Worm (Caenorhabditis elegans) whole organism, L3 larva: ENCODE results near the gene her-1.
A peak's percentile ranks its signal among the peaks of the same experiment; 100 is the strongest.

Experiments used
- ZK546.5 ChIP-seq: sonication (generic microtip); optimal IDR thresholded peaks from 2 replicates; lab custom pipeline; 2017; ENCODE audit warnings: missing biosample characterization, missing genetic modification characterization
- aly-2 ChIP-seq: fragments of 150-350 bp; optimal IDR thresholded peaks from 2 replicates; lab custom pipeline; 2014; ENCODE audit warnings: missing biosample characterization, missing genetic modification characterization
- ceh-16 ChIP-seq: sonication (generic microtip); optimal IDR thresholded peaks from 2 replicates; lab custom pipeline; 2017; ENCODE audit warnings: missing biosample characterization, missing genetic modification characterization
- ceh-28 ChIP-seq: fragments of 150-350 bp; optimal IDR thresholded peaks from 2 replicates; lab custom pipeline; 2014; ENCODE audit warnings: missing biosample characterization, missing genetic modification reagents, missing genetic modification characterization
- ceh-82 ChIP-seq: fragments of 150-350 bp; optimal IDR thresholded peaks from 2 replicates; lab custom pipeline; 2014; ENCODE audit warnings: missing biosample characterization, missing genetic modification characterization
- ceh-9 ChIP-seq: sonication (generic microtip); optimal IDR thresholded peaks from 2 replicates; lab custom pipeline; 2018; ENCODE audit warnings: missing biosample characterization, missing genetic modification characterization
- daf-12 ChIP-seq: fragments of 150-350 bp; optimal IDR thresholded peaks from 2 replicates; lab custom pipeline; 2014; ENCODE audit warnings: missing biosample characterization, missing genetic modification reagents, missing genetic modification characterization
- egl-27 ChIP-seq: sonication (generic microtip); optimal IDR thresholded peaks from 4 replicates; lab custom pipeline; 2017; ENCODE audit warnings: missing biosample characterization, missing genetic modification reagents, missing genetic modification characterization
- elt-1 ChIP-seq: fragments of 150-350 bp; optimal IDR thresholded peaks from 2 replicates; lab custom pipeline; 2014; ENCODE audit warnings: missing biosample characterization, missing genetic modification characterization
- elt-2 ChIP-seq: sonication (generic microtip); optimal IDR thresholded peaks from 2 replicates; lab custom pipeline; 2016; ENCODE audit warnings: missing genetic modification reagents, mild to moderate bottlenecking, missing genetic modification characterization, missing compliant biosample characterization
- elt-3 ChIP-seq, 3 experiments: fragments of 150-350 bp in 1 of 3; sonication (generic microtip) in 2 of 3; optimal IDR thresholded peaks; 2 replicates in 2 of 3; 4 replicates in 1 of 3; lab custom pipeline; 2014 to 2017; ENCODE audit warnings: missing biosample characterization in 3 of 3, missing genetic modification characterization in 3 of 3
- eor-1 ChIP-seq, 2 experiments: fragments of 150-350 bp; optimal IDR thresholded peaks; 2 replicates each; lab custom pipeline; 2014 to 2018; ENCODE audit warnings: missing biosample characterization in 2 of 2, missing genetic modification characterization in 2 of 2
- fkh-10 ChIP-seq: sonication (generic microtip); optimal IDR thresholded peaks from 2 replicates; lab custom pipeline; 2017; ENCODE audit warnings: missing biosample characterization, missing genetic modification reagents, missing genetic modification characterization
- fkh-2 ChIP-seq: fragments of 150-350 bp; optimal IDR thresholded peaks from 2 replicates; lab custom pipeline; 2014; ENCODE audit warnings: missing biosample characterization, missing genetic modification reagents, missing genetic modification characterization
- hmg-11 ChIP-seq: sonication (generic microtip); optimal IDR thresholded peaks from 2 replicates; lab custom pipeline; 2016; ENCODE audit warnings: missing genetic modification characterization, missing compliant biosample characterization
- jun-1 ChIP-seq: fragments of 150-350 bp; optimal IDR thresholded peaks from 2 replicates; lab custom pipeline; 2014; ENCODE audit warnings: missing biosample characterization, missing genetic modification reagents, missing genetic modification characterization
- lin-15B ChIP-seq: fragments of 150-350 bp; optimal IDR thresholded peaks from 2 replicates; lab custom pipeline; 2014; ENCODE audit warnings: missing biosample characterization, missing genetic modification characterization
- lin-39 ChIP-seq: fragments of 150-350 bp; optimal IDR thresholded peaks from 2 replicates; lab custom pipeline; 2018; ENCODE audit warnings: missing biosample characterization, missing genetic modification reagents, missing genetic modification characterization
- lsy-12 ChIP-seq: sonication (generic microtip); optimal IDR thresholded peaks from 2 replicates; lab custom pipeline; 2016; ENCODE audit warnings: mild to moderate bottlenecking, missing genetic modification characterization, missing compliant biosample characterization
- mdl-1 ChIP-seq: fragments of 150-350 bp; optimal IDR thresholded peaks from 2 replicates; lab custom pipeline; 2014; ENCODE audit warnings: missing biosample characterization, missing genetic modification characterization
- nfya-1 ChIP-seq: sonication (generic microtip); optimal IDR thresholded peaks from 2 replicates; lab custom pipeline; 2017; ENCODE audit warnings: missing genetic modification characterization, mild to moderate bottlenecking, missing compliant biosample characterization, antibody characterized with exemption, moderate library complexity; ENCODE audit not compliant: insufficient read depth
- nhr-23 ChIP-seq: fragments of 150-350 bp; optimal IDR thresholded peaks from 2 replicates; lab custom pipeline; 2014; ENCODE audit warnings: missing biosample characterization, missing genetic modification reagents, missing genetic modification characterization
- nhr-237 ChIP-seq: fragments of 150-350 bp; optimal IDR thresholded peaks from 2 replicates; lab custom pipeline; 2014; ENCODE audit warnings: missing biosample characterization, missing genetic modification characterization
- nhr-25 ChIP-seq: sonication (generic microtip); optimal IDR thresholded peaks from 2 replicates; lab custom pipeline; 2017; ENCODE audit warnings: missing biosample characterization, missing genetic modification characterization
- nhr-28 ChIP-seq: fragments of 150-350 bp; optimal IDR thresholded peaks from 2 replicates; lab custom pipeline; 2014; ENCODE audit warnings: missing biosample characterization, missing genetic modification characterization
- nhr-43 ChIP-seq: sonication (generic microtip); optimal IDR thresholded peaks from 2 replicates; lab custom pipeline; 2016; ENCODE audit warnings: mild to moderate bottlenecking, missing genetic modification characterization, missing compliant biosample characterization; ENCODE audit not compliant: poor library complexity, severe bottlenecking
- nhr-67 ChIP-seq: fragments of 150-350 bp; optimal IDR thresholded peaks from 2 replicates; lab custom pipeline; 2014; ENCODE audit warnings: missing biosample characterization, missing genetic modification characterization
- nhr-76 ChIP-seq: fragments of 150-350 bp; sonication (generic microtip); optimal IDR thresholded peaks from 5 replicates; lab custom pipeline; 2014; ENCODE audit warnings: missing biosample characterization, missing genetic modification characterization
- nhr-77 ChIP-seq: fragments of 150-350 bp; optimal IDR thresholded peaks from 2 replicates; lab custom pipeline; 2014; ENCODE audit warnings: missing biosample characterization, missing genetic modification characterization
- pqm-1 ChIP-seq: fragments of 150-350 bp; optimal IDR thresholded peaks from 2 replicates; lab custom pipeline; 2017; ENCODE audit warnings: missing biosample characterization, missing genetic modification characterization, inconsistent platforms
- sea-2 ChIP-seq: fragments of 150-350 bp; sonication (generic microtip); optimal IDR thresholded peaks from 4 replicates; lab custom pipeline; 2014; ENCODE audit warnings: missing biosample characterization, missing genetic modification reagents, missing genetic modification characterization
- skn-1 ChIP-seq: fragments of 150-350 bp; optimal IDR thresholded peaks from 2 replicates; lab custom pipeline; 2014; ENCODE audit warnings: missing biosample characterization, missing genetic modification characterization
- snpc-4 ChIP-seq: fragments of 150-350 bp; optimal IDR thresholded peaks from 2 replicates; lab custom pipeline; 2014; ENCODE audit warnings: missing biosample characterization, missing genetic modification characterization
- tbx-2 ChIP-seq: sonication (generic microtip); optimal IDR thresholded peaks from 2 replicates; lab custom pipeline; 2016; ENCODE audit warnings: mild to moderate bottlenecking, missing genetic modification characterization, missing compliant biosample characterization
- unc-62 ChIP-seq: fragments of 150-350 bp; sonication (generic microtip); optimal IDR thresholded peaks from 4 replicates; lab custom pipeline; 2014; ENCODE audit warnings: missing biosample characterization, missing genetic modification reagents, missing genetic modification characterization
- zag-1 ChIP-seq: fragments of 150-350 bp; optimal IDR thresholded peaks from 2 replicates; lab custom pipeline; 2014; ENCODE audit warnings: missing biosample characterization, missing genetic modification characterization
- ztf-11 ChIP-seq: fragments of 150-350 bp; optimal IDR thresholded peaks from 2 replicates; lab custom pipeline; 2014; ENCODE audit warnings: missing biosample characterization, missing genetic modification characterization
- ztf-4 ChIP-seq: fragments of 150-350 bp; optimal IDR thresholded peaks from 2 replicates; lab custom pipeline; 2014; ENCODE audit warnings: missing biosample characterization, missing genetic modification characterization

her-1 gene

DNA sequence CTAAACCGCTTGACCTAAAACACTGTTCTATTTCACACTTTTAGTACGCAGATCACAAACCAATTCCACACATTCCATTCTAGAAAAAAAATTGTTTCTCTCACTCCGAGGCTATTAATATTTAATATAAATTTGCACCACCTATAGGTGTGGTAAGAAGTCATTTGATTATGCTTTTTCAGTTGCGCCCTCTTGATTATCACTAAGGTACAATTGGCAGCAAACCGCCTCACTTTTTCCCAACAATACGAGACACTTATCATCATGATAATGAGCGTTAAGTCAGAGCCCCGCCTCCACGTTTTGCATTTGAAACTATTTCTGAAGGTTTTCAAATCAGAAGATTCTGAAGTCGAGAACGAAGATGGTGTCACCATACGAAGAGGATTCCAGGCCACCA is 40.5 kb downstream of the her-1 start, which contains the start of gene aqp-4:
Gene aqp-4, plus strand, starts transcription at position 270 of the 400 bp plus-strand sequence.
- TF ChIP-seq nhr-43 (tag; lab: Kevin White, UChicago) (no peak), nhr-76 (tag; lab: Kevin White, UChicago) (no peak), elt-2 (tag; lab: Kevin White, UChicago) (peak; percentile 66), fkh-2 (tag; lab: Kevin White, UChicago) (no peak)

DNA sequence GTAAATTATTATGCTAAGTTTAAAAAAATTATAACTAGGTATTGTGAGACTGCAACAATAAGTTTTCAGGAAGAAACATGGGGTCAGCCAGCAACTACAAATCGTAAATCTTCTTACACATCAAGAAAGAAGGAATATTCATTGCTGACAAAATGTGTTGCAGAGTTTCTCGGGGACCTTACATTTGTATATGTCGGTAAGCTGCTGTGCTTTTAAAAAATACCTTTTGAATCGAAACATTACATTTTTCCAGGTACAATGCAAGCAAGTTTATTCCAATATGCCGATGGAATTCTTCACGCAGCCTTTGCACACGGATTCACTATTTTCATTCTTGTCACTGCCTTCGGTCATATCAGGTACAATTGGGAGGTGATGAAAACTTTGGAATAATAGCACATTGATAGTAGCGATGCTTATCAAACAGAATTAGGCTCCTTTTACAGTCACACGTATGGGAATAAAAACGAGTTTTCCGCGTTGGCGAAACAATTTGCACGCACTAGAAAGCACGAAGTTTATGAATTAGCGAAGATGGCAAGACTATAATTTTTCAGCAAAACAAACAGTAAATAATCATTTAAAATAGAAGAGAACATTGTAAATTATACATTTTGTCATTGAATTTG is 41.4 kb downstream of the her-1 start:
- peak; percentile 47 for TF ChIP-seq pqm-1
- no peak for TF ChIP-seq tbx-2 (tag; lab: Kevin White, UChicago)
- peak; percentile 70 for TF ChIP-seq elt-2 (tag; lab: Kevin White, UChicago)

DNA sequence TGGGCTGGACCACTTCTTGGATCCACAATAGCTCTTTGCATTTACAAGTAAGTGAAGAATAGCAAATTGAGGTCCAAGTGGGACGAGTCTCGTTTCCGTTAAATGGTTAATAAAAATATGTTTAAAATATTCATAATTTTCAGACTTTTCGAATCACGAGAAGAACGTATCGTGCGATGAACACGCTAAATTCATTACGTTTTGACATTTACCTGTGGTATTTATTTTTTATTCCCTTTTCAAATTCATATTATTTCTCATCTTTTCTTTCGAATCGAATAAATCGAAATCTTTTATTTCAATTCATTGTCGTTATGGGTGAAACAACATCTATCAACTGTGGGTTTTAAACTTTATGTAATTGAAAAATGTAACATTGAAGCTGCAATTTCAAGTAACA is 42.6 kb downstream of the her-1 start, which contains the start of gene marc-1:
Gene marc-1, plus strand, starts transcription at position 301 of the 400 bp plus-strand sequence.
- no peak for TF ChIP-seq lsy-12 (tag; lab: Kevin White, UChicago)
- no peak for TF ChIP-seq ceh-82 (tag; lab: Kevin White, UChicago)
- no peak for TF ChIP-seq zag-1 (tag; lab: Kevin White, UChicago)
- no peak for TF ChIP-seq eor-1 (tag; optimal IDR thresholded peaks at IDR 0.05; lab: Kevin White, UChicago)
- no peak for TF ChIP-seq skn-1 (tag; lab: Kevin White, UChicago)
- no peak for TF ChIP-seq nhr-237 (tag; lab: Kevin White, UChicago)
- no peak for TF ChIP-seq nhr-25 (tag; lab: Kevin White, UChicago)
- no peak for TF ChIP-seq aly-2 (tag; lab: Kevin White, UChicago)
- TF ChIP-seq ceh-9 (tag; lab: Kevin White, UChicago) = no peak
- no peak for TF ChIP-seq nhr-67 (tag; lab: Kevin White, UChicago)
- no peak for TF ChIP-seq ceh-16 (tag; lab: Kevin White, UChicago)
- TF ChIP-seq daf-12 (tag; lab: Kevin White, UChicago) = no peak

DNA sequence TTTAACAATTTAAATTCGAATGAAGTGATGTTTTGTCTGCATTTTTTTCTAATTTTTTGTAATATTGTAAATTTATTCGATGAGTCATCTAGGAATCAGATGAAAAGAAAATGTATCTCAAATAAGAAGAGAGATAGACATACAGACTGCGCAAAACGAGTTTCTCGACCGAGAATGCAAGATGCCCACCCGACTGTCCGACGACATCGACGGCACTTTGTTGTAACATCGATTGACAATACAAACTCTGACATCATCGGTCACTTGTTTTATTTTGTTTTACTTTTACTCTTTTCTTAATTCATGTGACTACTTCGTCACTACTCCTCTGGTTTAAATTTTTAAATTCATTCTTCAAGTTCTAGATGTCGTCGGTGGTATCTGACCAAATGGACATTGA is 44.0 kb downstream of the her-1 start, which contains the start of gene sta-2:
Gene sta-2, plus strand, starts transcription at position 349 of the 400 bp plus-strand sequence.
- TF ChIP-seq nhr-25 (tag; lab: Kevin White, UChicago) = peak; percentile 85
- TF ChIP-seq nhr-23 (tag; lab: Kevin White, UChicago) = peak; percentile 65
- TF ChIP-seq ceh-28 = peak; percentile 57
- peak; percentile 8 for TF ChIP-seq egl-27
- no peak for TF ChIP-seq ceh-16 (tag; lab: Kevin White, UChicago)

DNA sequence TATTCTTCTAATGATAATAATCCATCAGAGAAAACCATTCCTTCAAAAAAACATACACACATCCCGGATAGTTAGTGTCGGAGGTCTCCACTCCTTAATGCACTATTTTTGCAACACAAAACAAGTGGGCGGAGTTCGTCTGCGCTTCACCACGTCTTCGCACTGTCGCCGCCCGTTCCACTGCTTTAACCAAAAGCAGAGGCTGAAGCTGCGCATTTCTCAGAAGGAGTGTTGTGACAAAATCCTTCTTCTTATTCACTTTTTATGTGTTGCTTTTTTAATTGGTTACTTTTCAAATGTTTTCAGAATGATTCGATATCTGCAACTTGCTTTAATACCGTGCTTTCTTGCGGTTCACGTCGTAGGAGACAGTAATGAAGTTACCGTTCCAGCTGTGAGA is 48.1 kb downstream of the her-1 start, which contains the start of gene F58E6.13:
Gene F58E6.13, plus strand, starts transcription at position 301 of the 400 bp plus-strand sequence.
- no peak for TF ChIP-seq sea-2 (GFP tag; lab: Kevin White, UChicago)
- TF ChIP-seq ceh-82 (tag; lab: Kevin White, UChicago) = no peak
- TF ChIP-seq aly-2 (tag; lab: Kevin White, UChicago) = no peak
- no peak for TF ChIP-seq eor-1 (tag; optimal IDR thresholded peaks at IDR 0.05; lab: Kevin White, UChicago)
- TF ChIP-seq ceh-9 (tag; lab: Kevin White, UChicago) = no peak
- TF ChIP-seq lin-39 (tag; lab: Kevin White, UChicago) = no peak
- TF ChIP-seq lsy-12 (tag; lab: Kevin White, UChicago) = no peak
- TF ChIP-seq pqm-1 = no peak
- TF ChIP-seq nhr-23 (tag; lab: Kevin White, UChicago) = no peak
- TF ChIP-seq nhr-43 (tag; lab: Kevin White, UChicago) = no peak
- no peak for TF ChIP-seq tbx-2 (tag; lab: Kevin White, UChicago)
- TF ChIP-seq ZK546.5 (tag; lab: Kevin White, UChicago) = no peak
- no peak for TF ChIP-seq skn-1 (tag; lab: Kevin White, UChicago)
- no peak for TF ChIP-seq nhr-237 (tag; lab: Kevin White, UChicago)
- TF ChIP-seq ztf-11 = no peak
- TF ChIP-seq nhr-77 (tag; lab: Kevin White, UChicago) = no peak
- no peak for TF ChIP-seq elt-1
- TF ChIP-seq daf-12 (tag; lab: Kevin White, UChicago) = no peak
- no peak for TF ChIP-seq egl-27

DNA sequence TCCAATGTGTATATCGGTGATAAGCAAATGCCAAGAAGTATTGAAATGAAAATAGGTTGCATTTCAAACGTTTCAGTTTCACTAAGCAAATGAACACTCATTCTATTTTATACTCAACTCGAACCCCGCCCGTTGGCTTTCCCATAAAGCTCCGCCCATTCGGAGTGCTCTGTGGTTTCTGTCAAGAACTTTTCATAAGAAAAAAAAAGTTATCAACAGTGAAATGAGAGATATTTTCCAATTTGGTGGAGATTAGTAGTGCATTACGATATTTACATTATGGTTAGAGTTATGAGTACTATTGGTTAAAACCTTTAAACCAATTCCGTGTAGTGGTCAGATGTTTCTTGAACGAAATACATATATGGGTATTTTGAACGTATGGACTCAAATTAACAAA is 53.5 kb downstream of the her-1 start, which contains the start of gene F58E6.4:
Gene F58E6.4, minus strand, starts transcription at position 101 of the 400 bp plus-strand sequence.
- TF ChIP-seq egl-27 (no peak), nhr-28 (tag; lab: Kevin White, UChicago) (no peak), sea-2 (GFP tag; lab: Kevin White, UChicago) (no peak), ceh-28 (no peak), nfya-1 (tag; lab: Kevin White, UChicago) (no peak), fkh-10 (GFP tag; lab: Kevin White, UChicago) (no peak), lin-15B (tag; lab: Kevin White, UChicago) (no peak), nhr-25 (tag; lab: Kevin White, UChicago) (no peak), lsy-12 (tag; lab: Kevin White, UChicago) (no peak), eor-1 (tag; optimal IDR thresholded peaks at IDR 0.05; lab: Kevin White, UChicago) (no peak), unc-62 (no peak), jun-1 (no peak), snpc-4 (no peak), skn-1 (tag; lab: Kevin White, UChicago) (no peak), elt-3 (tag; optimal IDR thresholded peaks at IDR 0.05; lab: Kevin White, UChicago) (no peak), mdl-1 (tag; lab: Kevin White, UChicago) (no peak), ztf-11 (no peak), zag-1 (tag; lab: Kevin White, UChicago) (no peak), hmg-11 (tag; lab: Kevin White, UChicago) (no peak), ztf-4 (no peak)
- TF ChIP-seq, all 47 proteins: peak for 0
